Worm (Caenorhabditis elegans) whole organism, midembryonic: ENCODE measurements around the gene stdh-3.

Experiments used
- cog-1 ChIP-seq: sonication (generic microtip); optimal IDR thresholded peaks from 2 replicates; lab custom pipeline; 2016; ENCODE audit warnings: missing genetic modification characterization, missing compliant biosample characterization
- flt-1 ChIP-seq: fragments of 200-800 bp; sonication (Bioruptor generic); IDR thresholded peaks from 2 replicates; pipeline ENCODE4 v1.3.6; 2022; ENCODE audit warnings: missing genetic modification characterization, missing compliant biosample characterization
- ztf-29 ChIP-seq: fragments of 200-800 bp; sonication (Bioruptor generic); IDR thresholded peaks from 2 replicates; pipeline ENCODE4 v1.3.6; 2022; ENCODE audit warnings: missing genetic modification reagents, missing genetic modification characterization, missing compliant biosample characterization

DNA sequence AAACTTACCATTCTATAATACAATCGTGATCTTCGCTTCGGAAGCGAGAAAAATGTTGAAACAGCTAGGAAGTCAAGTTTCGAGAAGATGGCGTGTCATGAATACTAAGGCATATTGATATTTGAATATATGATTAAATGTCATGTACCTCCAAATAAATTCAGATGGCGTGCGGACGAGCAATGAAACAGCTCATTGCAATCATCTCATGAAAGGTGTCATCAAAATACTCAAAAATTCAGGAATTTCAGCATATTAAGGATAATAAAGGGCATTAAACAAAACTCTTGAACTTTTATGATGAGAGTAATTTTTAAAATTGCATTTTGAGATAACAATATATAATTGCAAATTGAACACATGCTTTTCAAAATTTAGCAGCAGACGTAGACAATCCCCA lies 11.0 kb downstream of the stdh-3 start, which contains the start of gene gcy-32:
- TF ChIP-seq flt-1, result no peak
- TF ChIP-seq ztf-29 (GFP tag; lab: Robert Waterston, UW), result no peak
- TF ChIP-seq cog-1 (tag; lab: Kevin White, UChicago), result no peak
